Fruit fly (Drosophila melanogaster) Kc167 (cell line): ENCODE results near the gene CG5455.

ENCODE experiments used
- Myc ChIP-seq: fragments of >200 bp; optimal IDR thresholded peaks from 2 replicates; lab custom pipeline; 2017; ENCODE audit warnings: missing external identifiers
- Sin3A ChIP-seq: fragments of >200 bp; optimal IDR thresholded peaks from 2 replicates; lab custom pipeline; 2018; ENCODE audit warnings: missing external identifiers
- h ChIP-seq: fragments of >200 bp; optimal IDR thresholded peaks from 3 replicates; lab custom pipeline; 2018; ENCODE audit warnings: missing external identifiers
- insv ChIP-seq: fragments of >200 bp; optimal IDR thresholded peaks from 3 replicates; lab custom pipeline; 2018; ENCODE audit warnings: missing external identifiers
- psq ChIP-seq: fragments of >200 bp; optimal IDR thresholded peaks from 2 replicates; lab custom pipeline; 2017; ENCODE audit warnings: missing external identifiers
- ttk ChIP-seq: sonication (Bioruptor generic); optimal IDR thresholded peaks from 2 replicates; lab custom pipeline; 2017; ENCODE audit warnings: missing external identifiers

Gene CG5455

dm6 chr3R:26461226-26461805 is at the start of gene CG5455:
Gene CG5455, plus strand, starts transcription at chr3R:26461527.
- no peak for TF ChIP-seq h
- TF ChIP-seq psq (lab: Kevin White, UChicago): no peak
- TF ChIP-seq ttk (lab: Kevin White, UChicago): no peak
- TF ChIP-seq Sin3A (lab: Kevin White, UChicago): no peak
- TF ChIP-seq insv (lab: Kevin White, UChicago): no peak
- TF ChIP-seq Myc: no peak

dm6 chr3R:26413788-26414187 is 47.5 kb upstream of the CG5455 start, which contains the start of gene Ald2:
Gene Ald2, plus strand, starts transcription at chr3R:26414088.
- TF ChIP-seq h (no peak), psq (lab: Kevin White, UChicago) (no peak), Myc (no peak), ttk (lab: Kevin White, UChicago) (no peak), insv (lab: Kevin White, UChicago) (no peak), Sin3A (lab: Kevin White, UChicago) (no peak)

dm6 chr3R:26425005-26425404 is 36.3 kb upstream of the CG5455 start, which contains the start of gene CG6503:
Gene CG6503, minus strand, starts transcription at chr3R:26425105.
- TF ChIP-seq psq (lab: Kevin White, UChicago): no peak
- TF ChIP-seq Sin3A (lab: Kevin White, UChicago): no peak
- TF ChIP-seq Myc: no peak
- TF ChIP-seq insv (lab: Kevin White, UChicago): no peak
- TF ChIP-seq ttk (lab: Kevin White, UChicago): no peak
- no peak for TF ChIP-seq h

- TF ChIP-seq Myc (no peak), h (no peak), ttk (lab: Kevin White, UChicago) (no peak), insv (lab: Kevin White, UChicago) (no peak), psq (lab: Kevin White, UChicago) (no peak), Sin3A (lab: Kevin White, UChicago) (no peak)
Measured at dm6 chr3R:26425681-26426080, 35.6 kb upstream of the CG5455 start, which contains the start of gene CG34291. Gene CG34291, minus strand, starts transcription at chr3R:26425781.

dm6 chr3R:26428220-26428619 is 33.1 kb upstream of the CG5455 start:
- TF ChIP-seq insv (lab: Kevin White, UChicago): no peak
- TF ChIP-seq psq (lab: Kevin White, UChicago): no peak
- no peak for TF ChIP-seq h
- no peak for TF ChIP-seq Sin3A (lab: Kevin White, UChicago)
- TF ChIP-seq ttk (lab: Kevin White, UChicago): no peak
- TF ChIP-seq Myc: no peak

dm6 chr3R:26429619-26430018 is 31.7 kb upstream of the CG5455 start:
- TF ChIP-seq Sin3A (lab: Kevin White, UChicago) (no peak), Myc (no peak), psq (lab: Kevin White, UChicago) (no peak), insv (lab: Kevin White, UChicago) (no peak), ttk (lab: Kevin White, UChicago) (no peak), h (no peak)

dm6 chr3R:26432526-26432925 is 28.8 kb upstream of the CG5455 start:
- TF ChIP-seq h: no peak
- TF ChIP-seq Myc: no peak
- no peak for TF ChIP-seq psq (lab: Kevin White, UChicago)
- TF ChIP-seq insv (lab: Kevin White, UChicago): no peak
- TF ChIP-seq Sin3A (lab: Kevin White, UChicago): no peak
- TF ChIP-seq ttk (lab: Kevin White, UChicago): no peak

- TF ChIP-seq Sin3A (lab: Kevin White, UChicago) (no peak), insv (lab: Kevin White, UChicago) (no peak), Myc (no peak), ttk (lab: Kevin White, UChicago) (no peak), h (no peak), psq (lab: Kevin White, UChicago) (no peak)
Measured at dm6 chr3R:26432978-26433377, 28.3 kb upstream of the CG5455 start.

- TF ChIP-seq Myc (no peak), insv (lab: Kevin White, UChicago) (no peak), ttk (lab: Kevin White, UChicago) (no peak), h (no peak), psq (lab: Kevin White, UChicago) (no peak), Sin3A (lab: Kevin White, UChicago) (no peak)
Measured at dm6 chr3R:26433743-26434142, 27.6 kb upstream of the CG5455 start.

dm6 chr3R:26436001-26436400 is 25.3 kb upstream of the CG5455 start:
- TF ChIP-seq psq (lab: Kevin White, UChicago) (no peak), insv (lab: Kevin White, UChicago) (no peak), Myc (no peak), Sin3A (lab: Kevin White, UChicago) (no peak), h (no peak), ttk (lab: Kevin White, UChicago) (no peak)

- TF ChIP-seq Myc (no peak), Sin3A (lab: Kevin White, UChicago) (no peak), ttk (lab: Kevin White, UChicago) (no peak), insv (lab: Kevin White, UChicago) (no peak), h (no peak)
Measured at dm6 chr3R:26436540-26436939, 24.8 kb upstream of the CG5455 start.

- TF ChIP-seq Myc (no peak), Sin3A (lab: Kevin White, UChicago) (no peak), ttk (lab: Kevin White, UChicago) (no peak)
Measured at dm6 chr3R:26440455-26441196, 20.7 kb upstream of the CG5455 start, which contains the start of gene tx. Gene tx, plus strand, starts transcription at chr3R:26440778.
